Worm (Caenorhabditis elegans) whole organism, mixed stage, embryonic: ENCODE data around the gene gar-2.

Experiments
- M03D4.4 ChIP-seq: sonication (generic microtip); optimal IDR thresholded peaks from 2 replicates; lab custom pipeline; 2017; ENCODE audit warnings: mild to moderate bottlenecking, missing genetic modification characterization, missing compliant biosample characterization
- bed-3 ChIP-seq: fragments of 200-800 bp; sonication (Bioruptor generic); optimal IDR thresholded peaks from 3 replicates; lab custom pipeline; 2018; ENCODE audit warnings: mild to moderate bottlenecking, missing genetic modification characterization, moderate library complexity, missing compliant biosample characterization
- blmp-1 ChIP-seq: fragments of 150-350 bp; optimal IDR thresholded peaks from 2 replicates; lab custom pipeline; 2014; ENCODE audit warnings: missing biosample characterization, missing genetic modification characterization
- ceh-39 ChIP-seq: fragments of 150-350 bp; optimal IDR thresholded peaks from 2 replicates; lab custom pipeline; 2014; ENCODE audit warnings: missing biosample characterization, missing genetic modification characterization
- ceh-43 ChIP-seq: fragments of 200-800 bp; sonication (Bioruptor generic); optimal IDR thresholded peaks from 2 replicates; lab custom pipeline; 2018; ENCODE audit warnings: mild to moderate bottlenecking, missing genetic modification characterization, moderate library complexity, missing compliant biosample characterization
- ceh-83 ChIP-seq: fragments of 200-800 bp; sonication (Bioruptor generic); optimal IDR thresholded peaks from 2 replicates; lab custom pipeline; 2018; ENCODE audit warnings: mild to moderate bottlenecking, missing genetic modification characterization, missing compliant biosample characterization
- ces-1 ChIP-seq: fragments of 150-350 bp; optimal IDR thresholded peaks from 2 replicates; lab custom pipeline; 2014; ENCODE audit warnings: missing biosample characterization, missing genetic modification reagents, missing genetic modification characterization
- cnd-1 ChIP-seq: fragments of 200-800 bp; sonication (Bioruptor generic); optimal IDR thresholded peaks from 2 replicates; lab custom pipeline; 2018; ENCODE audit warnings: mild to moderate bottlenecking, missing genetic modification characterization, missing compliant biosample characterization
- drap-1 ChIP-seq: fragments of 200-800 bp; sonication (Bioruptor generic); optimal IDR thresholded peaks from 3 replicates; lab custom pipeline; 2018; ENCODE audit warnings: mild to moderate bottlenecking, missing genetic modification characterization, missing compliant biosample characterization
- elt-3 ChIP-seq: fragments of 150-350 bp; optimal IDR thresholded peaks from 2 replicates; lab custom pipeline; 2014; ENCODE audit warnings: missing biosample characterization, missing genetic modification characterization
- flh-1 ChIP-seq: fragments of 200-800 bp; sonication (Bioruptor generic); optimal IDR thresholded peaks from 2 replicates; lab custom pipeline; 2018; ENCODE audit warnings: mild to moderate bottlenecking, missing genetic modification characterization, moderate library complexity, missing compliant biosample characterization
- ham-2 ChIP-seq: fragments of 200-800 bp; sonication (Bioruptor generic); optimal IDR thresholded peaks from 2 replicates; lab custom pipeline; 2018; ENCODE audit warnings: mild to moderate bottlenecking, missing genetic modification characterization, missing compliant biosample characterization
- lin-13 ChIP-seq: fragments of 150-350 bp; optimal IDR thresholded peaks from 2 replicates; lab custom pipeline; 2014; ENCODE audit warnings: missing biosample characterization, missing genetic modification characterization
- lin-32 ChIP-seq: fragments of 200-800 bp; sonication (Bioruptor generic); optimal IDR thresholded peaks from 2 replicates; lab custom pipeline; 2018; ENCODE audit warnings: mild to moderate bottlenecking, missing genetic modification characterization, missing compliant biosample characterization
- lsy-2 ChIP-seq: fragments of 150-350 bp; optimal IDR thresholded peaks from 2 replicates; lab custom pipeline; 2014; ENCODE audit warnings: missing biosample characterization, missing genetic modification characterization
- mab-5 ChIP-seq: fragments of 150-350 bp; optimal IDR thresholded peaks from 2 replicates; lab custom pipeline; 2014; ENCODE audit warnings: missing biosample characterization, missing genetic modification characterization
- mep-1 ChIP-seq: fragments of 150-350 bp; optimal IDR thresholded peaks from 2 replicates; lab custom pipeline; 2017; ENCODE audit warnings: missing biosample characterization, missing genetic modification reagents, missing genetic modification characterization, inconsistent platforms
- mls-2 ChIP-seq: sonication (generic microtip); optimal IDR thresholded peaks from 2 replicates; lab custom pipeline; 2016; ENCODE audit warnings: mild to moderate bottlenecking, missing genetic modification characterization, moderate library complexity, missing compliant biosample characterization
- nhr-2 ChIP-seq: fragments of 150-350 bp; optimal IDR thresholded peaks from 2 replicates; lab custom pipeline; 2014; ENCODE audit warnings: missing biosample characterization, missing genetic modification characterization
- nhr-237 ChIP-seq: fragments of 150-350 bp; optimal IDR thresholded peaks from 2 replicates; lab custom pipeline; 2014; ENCODE audit warnings: missing biosample characterization, missing genetic modification characterization
- sem-2 ChIP-seq: fragments of 200-800 bp; sonication (Bioruptor generic); optimal IDR thresholded peaks from 2 replicates; lab custom pipeline; 2018; ENCODE audit warnings: mild to moderate bottlenecking, missing genetic modification characterization, missing compliant biosample characterization
- tbx-8 ChIP-seq: fragments of 200-800 bp; sonication (Bioruptor generic); optimal IDR thresholded peaks from 2 replicates; lab custom pipeline; 2018; ENCODE audit warnings: mild to moderate bottlenecking, missing genetic modification characterization, moderate library complexity, missing compliant biosample characterization
- unc-120 ChIP-seq: sonication (generic microtip); optimal IDR thresholded peaks from 2 replicates; lab custom pipeline; 2017; ENCODE audit warnings: missing genetic modification characterization, missing compliant biosample characterization; ENCODE audit not compliant: poor library complexity, severe bottlenecking
- unc-39 ChIP-seq: fragments of 150-350 bp; optimal IDR thresholded peaks from 2 replicates; lab custom pipeline; 2014; ENCODE audit warnings: missing biosample characterization, missing genetic modification characterization
- zip-8 ChIP-seq: fragments of 150-350 bp; optimal IDR thresholded peaks from 2 replicates; lab custom pipeline; 2014; ENCODE audit warnings: missing biosample characterization, missing genetic modification characterization
- ztf-11 ChIP-seq: fragments of 150-350 bp; optimal IDR thresholded peaks from 2 replicates; lab custom pipeline; 2014; ENCODE audit warnings: missing biosample characterization, missing genetic modification characterization

Gene gar-2

ce11 chrIII:6303787-6304186, 5.4 kb upstream of the gar-2 start:
- TF ChIP-seq mls-2 (tag; lab: Kevin White, UChicago) (no peak), ceh-83 (GFP tag; lab: Kevin White, UChicago) (no peak), nhr-237 (tag; lab: Kevin White, UChicago) (no peak), zip-8 (tag; lab: Kevin White, UChicago) (no peak), elt-3 (tag; lab: Kevin White, UChicago) (no peak), nhr-2 (no peak), cnd-1 (no peak), flh-1 (GFP tag; lab: Kevin White, UChicago) (no peak), blmp-1 (tag; lab: Kevin White, UChicago) (no peak), M03D4.4 (tag; lab: Kevin White, UChicago) (no peak)

- no peak for TF ChIP-seq flh-1 (GFP tag; lab: Kevin White, UChicago)
- peak; percentile 82 for TF ChIP-seq ces-1 (GFP tag; lab: Kevin White, UChicago)
Observed at ce11 chrIII:6307832-6308231, 1.3 kb upstream of the gar-2 start.

- TF ChIP-seq blmp-1 (tag; lab: Kevin White, UChicago) (no peak), ces-1 (GFP tag; lab: Kevin White, UChicago) (peak; percentile 89), drap-1 (GFP tag; lab: Kevin White, UChicago) (no peak)
Observed at ce11 chrIII:6310352-6310751, 1.2 kb downstream of the gar-2 start.

- TF ChIP-seq mep-1 (tag; lab: Kevin White, UChicago) (no peak), ham-2 (GFP tag; lab: Kevin White, UChicago) (no peak), ztf-11 (tag; lab: Kevin White, UChicago) (no peak), elt-3 (tag; lab: Kevin White, UChicago) (no peak), lin-32 (GFP tag; lab: Kevin White, UChicago) (no peak)
Observed at ce11 chrIII:6311452-6311851, 2.3 kb downstream of the gar-2 start.

ce11 chrIII:6312244-6312643, 3.1 kb downstream of the gar-2 start:
- TF ChIP-seq ces-1 (GFP tag; lab: Kevin White, UChicago) (peak; percentile 16), ceh-39 (tag; lab: Kevin White, UChicago) (no peak)
- TF ChIP-seq, all 35 proteins: peak for 1

- TF ChIP-seq blmp-1 (tag; lab: Kevin White, UChicago) (no peak), elt-3 (tag; lab: Kevin White, UChicago) (no peak), ztf-11 (tag; lab: Kevin White, UChicago) (no peak), cnd-1 (no peak), sem-2 (no peak), bed-3 (GFP tag; lab: Kevin White, UChicago) (no peak)
Observed at ce11 chrIII:6315515-6315914, 6.3 kb downstream of the gar-2 start.

- TF ChIP-seq nhr-237 (tag; lab: Kevin White, UChicago) (no peak), lin-32 (GFP tag; lab: Kevin White, UChicago) (no peak), lsy-2 (tag; lab: Kevin White, UChicago) (no peak), bed-3 (GFP tag; lab: Kevin White, UChicago) (no peak), mls-2 (tag; lab: Kevin White, UChicago) (no peak), ztf-11 (tag; lab: Kevin White, UChicago) (no peak), ceh-43 (GFP tag; lab: Kevin White, UChicago) (no peak), tbx-8 (GFP tag; lab: Kevin White, UChicago) (no peak), ham-2 (GFP tag; lab: Kevin White, UChicago) (no peak), mab-5 (tag; lab: Kevin White, UChicago) (no peak), flh-1 (GFP tag; lab: Kevin White, UChicago) (no peak), unc-120 (tag; lab: Kevin White, UChicago) (no peak), unc-39 (tag; lab: Kevin White, UChicago) (no peak)
Observed at ce11 chrIII:6316795-6317194, 7.6 kb downstream of the gar-2 start.

ce11 chrIII:6317345-6317744, 8.2 kb downstream of the gar-2 start:
- TF ChIP-seq ces-1 (GFP tag; lab: Kevin White, UChicago) (peak; percentile 98), lin-13 (tag; lab: Kevin White, UChicago) (no peak), bed-3 (GFP tag; lab: Kevin White, UChicago) (no peak), cnd-1 (no peak)
